Worm (Caenorhabditis elegans): Measurements from ENCODE around the gene T23F11.2.

DNA sequence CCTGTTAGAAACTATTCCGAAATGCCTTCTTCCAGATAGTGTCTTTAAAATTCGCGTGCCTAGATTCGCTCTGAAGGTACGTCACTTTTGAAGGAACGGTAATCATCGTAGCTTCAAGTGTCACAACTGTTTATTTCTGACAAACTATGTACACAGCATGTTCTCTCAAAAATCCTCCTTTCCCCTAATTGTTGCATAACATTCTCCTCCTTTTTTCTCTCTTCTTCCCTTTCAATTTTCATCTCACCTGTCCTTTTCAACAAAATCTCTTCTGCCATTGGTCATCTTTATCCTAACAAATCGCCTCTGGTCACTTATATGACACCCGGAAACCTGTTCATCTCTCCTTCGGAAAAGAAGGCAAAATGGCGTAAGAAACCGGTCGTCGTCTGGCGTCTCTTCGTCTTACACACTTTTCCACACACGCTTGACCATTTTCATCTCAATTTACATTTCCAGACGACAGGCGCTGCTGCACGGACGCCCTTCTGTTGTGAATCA is 39.2 kb downstream of the T23F11.2 start, which contains the start of gene lips-3:
- TF ChIP-seq unc-86 (tag; optimal IDR thresholded peaks at IDR 0.05) (no peak), nhr-77 (tag; optimal IDR thresholded peaks at IDR 0.05) (no peak), tbx-2 (tag; optimal IDR thresholded peaks at IDR 0.05) (no peak), skn-1 (tag; optimal IDR thresholded peaks at IDR 0.05) (no peak), C16A3.4 (tag; optimal IDR thresholded peaks at IDR 0.05) (no peak), zag-1 (tag; optimal IDR thresholded peaks at IDR 0.05) (no peak), lin-35 (GFP tag; optimal IDR thresholded peaks at IDR 0.05) (no peak), pqm-1 (tag; optimal IDR thresholded peaks at IDR 0.05) (no peak), lin-14 (GFP tag; optimal IDR thresholded peaks at IDR 0.05) (peak; percentile 11)

Measured in whole organism, L1 larva.